Fruit fly (Drosophila melanogaster): Measurements from ENCODE around the gene CG17129.
A peak's percentile ranks its signal among the peaks of the same experiment; 100 is the strongest.

The CG17129 gene

DNA sequence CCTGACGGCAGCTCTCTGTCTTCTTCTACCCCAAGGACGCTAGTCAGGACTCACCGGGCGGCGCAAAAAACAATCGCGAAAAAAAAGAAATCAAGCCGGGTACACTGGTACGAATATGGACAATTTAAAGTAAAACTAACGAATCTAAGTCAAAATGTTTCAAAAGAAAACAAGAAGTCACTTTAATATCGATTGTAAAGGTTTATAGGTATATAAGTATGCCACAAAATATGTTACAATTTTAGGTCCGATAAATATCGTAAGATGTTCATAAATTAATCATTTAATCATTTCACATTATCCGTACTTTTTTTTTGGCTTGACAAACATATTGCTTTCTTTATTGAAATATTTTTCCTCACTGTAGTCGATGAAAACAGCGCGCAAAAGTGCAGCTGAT is 36.0 kb upstream of the CG17129 start (continued):
- TF ChIP-seq CG18011 (GFP tag; optimal IDR thresholded peaks at IDR 0.05) (no peak), bab2 (GFP tag; optimal IDR thresholded peaks at IDR 0.05) (no peak), gcm (GFP tag; optimal IDR thresholded peaks at IDR 0.05) (no peak), CG9817 (tag; optimal IDR thresholded peaks at IDR 0.05) (no peak), CG11504 (tag; optimal IDR thresholded peaks at IDR 0.05) (peak; percentile 21), CG15601 (tag; optimal IDR thresholded peaks at IDR 0.05) (no peak), NFAT (GFP tag; IDR thresholded peaks at IDR 0.05) (no peak), nmo (GFP tag; optimal IDR thresholded peaks at IDR 0.05) (no peak), bcd (GFP tag; optimal IDR thresholded peaks at IDR 0.05) (no peak), fd64A (GFP tag; optimal IDR thresholded peaks at IDR 0.05) (no peak), CG13296 (GFP tag; optimal IDR thresholded peaks at IDR 0.05) (no peak), CG2712 (tag; optimal IDR thresholded peaks at IDR 0.05) (peak; percentile 43), Rfx (GFP tag; IDR thresholded peaks at IDR 0.05) (no peak), emc (GFP tag; optimal IDR thresholded peaks at IDR 0.05) (no peak), CG1233 (GFP tag; optimal IDR thresholded peaks at IDR 0.05) (no peak), CG17361 (GFP tag; IDR thresholded peaks at IDR 0.05) (0 out of 3 replicates have a peak, but pooled peaks have one; percentile 17), tin (GFP tag; optimal IDR thresholded peaks at IDR 0.05) (no peak), CG15696 (tag; optimal IDR thresholded peaks at IDR 0.05) (peak; percentile 17), PHDP (tag; optimal IDR thresholded peaks at IDR 0.05) (no peak), Max (GFP tag; optimal IDR thresholded peaks at IDR 0.05) (no peak), pnt (GFP tag; optimal IDR thresholded peaks at IDR 0.05) (no peak), CG4360 (GFP tag; IDR thresholded peaks at IDR 0.05) (no peak), Med (GFP tag) (no peak), CG11247 (GFP tag; IDR thresholded peaks at IDR 0.05) (no peak), HLH54F (GFP tag; optimal IDR thresholded peaks at IDR 0.05) (no peak), Blimp-1 (GFP tag; optimal IDR thresholded peaks at IDR 0.05) (peak; percentile 23), CG14014 (GFP tag; IDR thresholded peaks at IDR 0.05) (no peak), CG6689 (GFP tag; IDR thresholded peaks at IDR 0.05) (no peak), Atf3 (GFP tag; optimal IDR thresholded peaks at IDR 0.05) (no peak), aop (GFP tag; IDR thresholded peaks at IDR 0.05) (no peak), h (optimal IDR thresholded peaks at IDR 0.05) (no peak), sqz (GFP tag; optimal IDR thresholded peaks at IDR 0.05) (peak; percentile 47), CG3163 (GFP tag; optimal IDR thresholded peaks at IDR 0.05) (no peak), dmrt99B (tag; optimal IDR thresholded peaks at IDR 0.05) (peak; percentile 14), da (GFP tag; optimal IDR thresholded peaks at IDR 0.05) (no peak), CG12769 (tag; optimal IDR thresholded peaks at IDR 0.05) (no peak), Asciz (GFP tag; optimal IDR thresholded peaks at IDR 0.05) (no peak), lola (GFP tag; optimal IDR thresholded peaks at IDR 0.05) (peak in 1 of 3 experiments; percentile 54), CG10979 (tag; optimal IDR thresholded peaks at IDR 0.05) (peak; percentile 65), CG7556 (GFP tag; optimal IDR thresholded peaks at IDR 0.05) (peak; percentile 27), Atf-2 (GFP tag; optimal IDR thresholded peaks at IDR 0.05) (no peak), Dfd (GFP tag; optimal IDR thresholded peaks at IDR 0.05) (no peak), ranshi (GFP tag; IDR thresholded peaks at IDR 0.05) (no peak), Ets65A (GFP tag) (no peak), Xbp1 (GFP tag; optimal IDR thresholded peaks at IDR 0.05) (no peak), CG10267 (tag; optimal IDR thresholded peaks at IDR 0.05) (peak; percentile 40), Oli (tag; optimal IDR thresholded peaks at IDR 0.05) (peak; percentile 5), CG11456 (GFP tag; IDR thresholded peaks at IDR 0.05) (no peak), dimm (GFP tag; IDR thresholded peaks at IDR 0.05) (no peak), en (GFP tag; optimal IDR thresholded peaks at IDR 0.05) (no peak), CG12942 (GFP tag; optimal IDR thresholded peaks at IDR 0.05) (no peak), z (GFP tag; IDR thresholded peaks at IDR 0.05) (no peak)
